Fruit fly (Drosophila melanogaster): ENCODE data around the gene IFT57.

The IFT57 gene

DNA sequence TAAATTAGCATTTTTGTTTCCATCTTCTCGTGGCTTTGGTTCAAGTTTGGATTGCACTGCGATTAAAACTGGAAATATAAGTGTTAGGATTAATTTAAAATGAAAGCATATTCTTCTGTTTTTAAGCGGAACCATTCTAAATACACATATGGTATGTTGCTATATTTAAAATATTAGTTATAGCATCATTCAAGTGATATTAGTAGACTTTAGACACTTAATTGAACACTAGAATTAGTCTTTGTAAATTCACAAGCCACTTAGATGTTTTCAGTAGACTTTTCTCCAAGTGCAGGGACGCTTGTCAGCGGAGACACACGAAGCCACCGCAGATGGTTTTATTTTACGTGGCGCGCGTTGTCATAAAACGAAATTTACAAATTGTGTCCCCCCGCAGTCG is 39.3 kb downstream of the IFT57 start (continued):
- no peak for TF ChIP-seq E2f2 (GFP tag; IDR thresholded peaks at IDR 0.05)
- TF ChIP-seq CG9817 (tag; optimal IDR thresholded peaks at IDR 0.05) = peak; percentile 6
- TF ChIP-seq HHEX (GFP tag; optimal IDR thresholded peaks at IDR 0.05) = no peak
- TF ChIP-seq CG6272 (GFP tag; IDR thresholded peaks at IDR 0.05) = no peak
- peak; percentile 42 for TF ChIP-seq CG9437 (GFP tag; optimal IDR thresholded peaks at IDR 0.05)
- no peak for TF ChIP-seq Myb (GFP tag; optimal IDR thresholded peaks at IDR 0.05)
- peak; percentile 16 for TF ChIP-seq CG10543 (GFP tag; optimal IDR thresholded peaks at IDR 0.05)
- TF ChIP-seq CG1647 (GFP tag; optimal IDR thresholded peaks at IDR 0.05) = no peak
- TF ChIP-seq twi (tag; optimal IDR thresholded peaks at IDR 0.05) = no peak
- no peak for TF ChIP-seq CG3838 (GFP tag; optimal IDR thresholded peaks at IDR 0.05)
- no peak for TF ChIP-seq NK7.1 (GFP tag; optimal IDR thresholded peaks at IDR 0.05)
- TF ChIP-seq ems (GFP tag; optimal IDR thresholded peaks at IDR 0.05) = peak; percentile 26
- TF ChIP-seq CG30403 (GFP tag; optimal IDR thresholded peaks at IDR 0.05) = peak; percentile 51
- TF ChIP-seq CG14441 (GFP tag; IDR thresholded peaks at IDR 0.05) = no peak
- peak; percentile 21 for TF ChIP-seq ind (GFP tag; optimal IDR thresholded peaks at IDR 0.05)
- no peak for TF ChIP-seq bowl (GFP tag; IDR thresholded peaks at IDR 0.05)
- TF ChIP-seq dmrt99B (tag; optimal IDR thresholded peaks at IDR 0.05) = peak; percentile 67
- TF ChIP-seq CG18599 (GFP tag; optimal IDR thresholded peaks at IDR 0.05) = no peak
- no peak for TF ChIP-seq toy (GFP tag; IDR thresholded peaks at IDR 0.05)
- no peak for TF ChIP-seq CG43689 (GFP tag; IDR thresholded peaks at IDR 0.05)
- no peak for TF ChIP-seq CG1529 (GFP tag; optimal IDR thresholded peaks at IDR 0.05)
- TF ChIP-seq CG1603 (tag; optimal IDR thresholded peaks at IDR 0.05) = peak; percentile 26
- no peak for TF ChIP-seq ken (GFP tag; IDR thresholded peaks at IDR 0.05)
- no peak for TF ChIP-seq CG16815 (GFP tag; optimal IDR thresholded peaks at IDR 0.05)
- TF ChIP-seq chm (GFP tag; IDR thresholded peaks at IDR 0.05) = no peak
- TF ChIP-seq Stat92E (GFP tag; optimal IDR thresholded peaks at IDR 0.05) = no peak
- TF ChIP-seq PHDP (tag; optimal IDR thresholded peaks at IDR 0.05) = peak; percentile 33
- TF ChIP-seq CG10147 (GFP tag; optimal IDR thresholded peaks at IDR 0.05) = no peak
- no peak for TF ChIP-seq Usf (GFP tag; optimal IDR thresholded peaks at IDR 0.05)
- TF ChIP-seq CG16813 (GFP tag; IDR thresholded peaks at IDR 0.05; ENCODE audit: partially characterized antibody) = no peak
- no peak for TF ChIP-seq CTCF (GFP tag; optimal IDR thresholded peaks at IDR 0.05)
- peak; percentile 48 for TF ChIP-seq CG7839 (tag; optimal IDR thresholded peaks at IDR 0.05)
- TF ChIP-seq Dp (GFP tag; optimal IDR thresholded peaks at IDR 0.05) = no peak
- TF ChIP-seq Bgb (GFP tag; IDR thresholded peaks at IDR 0.05; ENCODE audit: partially characterized antibody) = no peak
- TF ChIP-seq dysf (GFP tag; IDR thresholded peaks at IDR 0.05) = peak; percentile 60; the same call in 2 of the 3 replicates
- no peak for TF ChIP-seq CG2202 (tag; optimal IDR thresholded peaks at IDR 0.05)
- no peak for TF ChIP-seq CG6791 (GFP tag; IDR thresholded peaks at IDR 0.05; ENCODE audit: partially characterized antibody)
- no peak for TF ChIP-seq CG3163 (GFP tag; optimal IDR thresholded peaks at IDR 0.05)
- no peak for TF ChIP-seq HLHmδ (GFP tag; optimal IDR thresholded peaks at IDR 0.05)
- no peak for TF ChIP-seq fd64A (GFP tag; optimal IDR thresholded peaks at IDR 0.05)
- no peak for TF ChIP-seq CG9876 (GFP tag; optimal IDR thresholded peaks at IDR 0.05)
- no peak for TF ChIP-seq CG6765 (GFP tag; optimal IDR thresholded peaks at IDR 0.05)
- no peak for TF ChIP-seq Dll (GFP tag; IDR thresholded peaks at IDR 0.05; ENCODE audit: partially characterized antibody)
- no peak for TF ChIP-seq CG9797 (GFP tag; optimal IDR thresholded peaks at IDR 0.05)
- no peak for TF ChIP-seq kni (GFP tag; optimal IDR thresholded peaks at IDR 0.05)
- no peak for TF ChIP-seq CG2875 (GFP tag; optimal IDR thresholded peaks at IDR 0.05)
- TF ChIP-seq CG31441 (GFP tag; IDR thresholded peaks at IDR 0.05) = peak; percentile 35; the same call in 1 of the 2 replicates
- TF ChIP-seq Side (GFP tag; optimal IDR thresholded peaks at IDR 0.05) = no peak
- no peak for TF ChIP-seq p53 (GFP tag; optimal IDR thresholded peaks at IDR 0.05)
- TF ChIP-seq tap (tag; optimal IDR thresholded peaks at IDR 0.05) = no peak
- TF ChIP-seq unc-4 (GFP tag; IDR thresholded peaks at IDR 0.05; ENCODE audit: partially characterized antibody) = no peak
- no peak for TF ChIP-seq CG8944 (GFP tag; optimal IDR thresholded peaks at IDR 0.05)
